Fruit fly (Drosophila melanogaster) whole organism, embryonic: ENCODE data around the gene cnc.

Source experiments
- CG10147 ChIP-seq: fragments of 200-800 bp; sonication (Bioruptor generic); optimal IDR thresholded peaks from 2 replicates; lab custom pipeline; 2019; ENCODE audit warnings: missing biosample characterization, mild to moderate bottlenecking, missing genetic modification characterization, moderate library complexity
- CG10431 ChIP-seq: fragments of 200-800 bp; sonication (Bioruptor generic); optimal IDR thresholded peaks from 3 replicates; lab custom pipeline; 2018; ENCODE audit warnings: missing biosample characterization, mild to moderate bottlenecking, missing genetic modification characterization
- CG12299 ChIP-seq: fragments of 200-800 bp; sonication (Bioruptor generic); optimal IDR thresholded peaks from 2 replicates; lab custom pipeline; 2018; ENCODE audit warnings: missing biosample characterization, mild to moderate bottlenecking, missing genetic modification characterization
- CG12659 ChIP-seq: fragments of 200-800 bp; sonication (Bioruptor generic); optimal IDR thresholded peaks from 3 replicates; lab custom pipeline; 2017; ENCODE audit warnings: mild to moderate bottlenecking, missing biosample characterization, missing genetic modification reagents, missing genetic modification characterization
- CG12744 ChIP-seq: fragments of 200-800 bp; sonication (Bioruptor generic); optimal IDR thresholded peaks from 2 replicates; lab custom pipeline; 2016; ENCODE audit warnings: missing biosample characterization, missing genetic modification characterization
- CG14050 ChIP-seq: fragments of 200-800 bp; sonication (Bioruptor generic); IDR thresholded peaks from 3 replicates; pipeline ENCODE4 v1.3.6; 2022; ENCODE audit warnings: missing biosample characterization, missing genetic modification characterization
- CG15514 ChIP-seq: fragments of 200-800 bp; sonication (Bioruptor generic); optimal IDR thresholded peaks from 3 replicates; lab custom pipeline; 2017; ENCODE audit warnings: missing biosample characterization, missing genetic modification characterization, mild to moderate bottlenecking, moderate library complexity, missing genetic modification reagents
- CG15696 ChIP-seq: fragments of 200-800 bp; sonication (Bioruptor generic); optimal IDR thresholded peaks from 2 replicates; lab custom pipeline; 2019; ENCODE audit warnings: missing biosample characterization, mild to moderate bottlenecking, missing genetic modification characterization, moderate library complexity
- CG16779 ChIP-seq: fragments of 200-800 bp; sonication (Bioruptor generic); IDR thresholded peaks from 2 replicates; pipeline ENCODE4 v1.3.6; 2022; ENCODE audit warnings: missing biosample characterization, missing genetic modification characterization
- CG17186 ChIP-seq: fragments of 200-800 bp; sonication (Bioruptor generic); optimal IDR thresholded peaks from 3 replicates; lab custom pipeline; 2017; ENCODE audit warnings: missing biosample characterization, missing genetic modification reagents, missing genetic modification characterization
- CG30020 ChIP-seq: fragments of 200-800 bp; optimal IDR thresholded peaks from 2 replicates; lab custom pipeline; 2019; ENCODE audit warnings: missing biosample characterization, mild to moderate bottlenecking, missing genetic modification characterization, moderate library complexity
- CG3065 ChIP-seq: fragments of 200-800 bp; sonication (Bioruptor generic); optimal IDR thresholded peaks from 2 replicates; lab custom pipeline; 2016; ENCODE audit warnings: missing biosample characterization, missing genetic modification characterization
- CG31441 ChIP-seq: fragments of 200-800 bp; sonication (Bioruptor generic); IDR thresholded peaks from 2 replicates; pipeline ENCODE4 v1.3.6; 2022; ENCODE audit warnings: missing biosample characterization, missing genetic modification characterization
- CG42726 ChIP-seq: fragments of 200-800 bp; sonication (Bioruptor generic); IDR thresholded peaks from 2 replicates; pipeline ENCODE4 v1.3.6; 2022; ENCODE audit warnings: missing biosample characterization, missing genetic modification characterization; ENCODE audit not compliant: partially characterized antibody
- CG6254 ChIP-seq: fragments of 200-800 bp; sonication (Bioruptor generic); optimal IDR thresholded peaks from 3 replicates; lab custom pipeline; 2017; ENCODE audit warnings: mild to moderate bottlenecking, missing biosample characterization, missing genetic modification reagents, missing genetic modification characterization
- CG6272 ChIP-seq: fragments of 200-800 bp; sonication (Bioruptor generic); IDR thresholded peaks from 2 replicates; pipeline ENCODE4 v1.3.6; 2022; ENCODE audit warnings: missing biosample characterization, missing genetic modification characterization
- CG7745 ChIP-seq: fragments of 200-800 bp; sonication (Bioruptor generic); optimal IDR thresholded peaks from 2 replicates; lab custom pipeline; 2018; ENCODE audit warnings: missing biosample characterization, mild to moderate bottlenecking, missing genetic modification characterization, moderate library complexity
- CG7786 ChIP-seq: fragments of 200-800 bp; sonication (Bioruptor generic); optimal IDR thresholded peaks from 2 replicates; lab custom pipeline; 2016; ENCODE audit warnings: missing biosample characterization, missing genetic modification characterization
- CG8290 ChIP-seq, 3 experiments: fragments of 200-800 bp; sonication (Bioruptor generic); optimal IDR thresholded peaks; 2 replicates each; lab custom pipeline; 2016 to 2019; ENCODE audit warnings: missing biosample characterization in 3 of 3, missing genetic modification characterization in 3 of 3, mild to moderate bottlenecking in 2 of 3, moderate library complexity in 1 of 3
- CG8359 ChIP-seq: fragments of 200-800 bp; sonication (Bioruptor generic); optimal IDR thresholded peaks from 2 replicates; lab custom pipeline; 2017; ENCODE audit warnings: missing biosample characterization, mild to moderate bottlenecking, missing genetic modification characterization, borderline replicate concordance
- CG8388 ChIP-seq: fragments of 200-800 bp; sonication (Bioruptor generic); optimal IDR thresholded peaks from 2 replicates; lab custom pipeline; 2019; ENCODE audit warnings: missing biosample characterization, mild to moderate bottlenecking, missing genetic modification characterization, moderate library complexity
- CG8944 ChIP-seq: fragments of 200-800 bp; sonication (Bioruptor generic); optimal IDR thresholded peaks from 3 replicates; lab custom pipeline; 2016; ENCODE audit warnings: missing biosample characterization, missing genetic modification characterization
- Chrac-16 ChIP-seq: fragments of 200-800 bp; sonication (Bioruptor generic); optimal IDR thresholded peaks from 3 replicates; lab custom pipeline; 2016; ENCODE audit warnings: missing biosample characterization, missing genetic modification characterization
- CkIIα-i1 ChIP-seq: fragments of 200-800 bp; sonication (Bioruptor generic); IDR thresholded peaks from 2 replicates; pipeline ENCODE4 v1.3.6; 2022; ENCODE audit warnings: missing biosample characterization, missing genetic modification characterization
- Drgx ChIP-seq: fragments of 200-800 bp; sonication (Bioruptor generic); IDR thresholded peaks from 2 replicates; pipeline ENCODE4 v1.3.6; 2022; ENCODE audit warnings: missing biosample characterization, missing genetic modification characterization
- Fer2 ChIP-seq: fragments of 200-800 bp; sonication (Bioruptor generic); optimal IDR thresholded peaks from 2 replicates; lab custom pipeline; 2018; ENCODE audit warnings: missing biosample characterization, mild to moderate bottlenecking, missing genetic modification characterization, moderate library complexity
- GATAe ChIP-seq: fragments of 200-800 bp; sonication (Bioruptor generic); conservative IDR thresholded peaks from 2 replicates; pipeline ENCODE4 v1.3.6; 2022; ENCODE audit warnings: missing biosample characterization, missing genetic modification characterization
- HLH4C ChIP-seq: fragments of 200-800 bp; sonication (Bioruptor generic); IDR thresholded peaks from 3 replicates; pipeline ENCODE4 v1.3.6; 2022; ENCODE audit warnings: missing biosample characterization, missing genetic modification characterization; ENCODE audit not compliant: partially characterized antibody
- HmgD ChIP-seq: fragments of 200-800 bp; sonication (Bioruptor generic); optimal IDR thresholded peaks from 3 replicates; lab custom pipeline; 2016; ENCODE audit warnings: missing biosample characterization, missing genetic modification characterization
- MTF-1 ChIP-seq: fragments of 200-800 bp; sonication (Bioruptor generic); optimal IDR thresholded peaks from 2 replicates; lab custom pipeline; 2018; ENCODE audit warnings: missing biosample characterization, mild to moderate bottlenecking, missing genetic modification characterization, borderline replicate concordance
- NC2α ChIP-seq: fragments of 200-800 bp; sonication (Bioruptor generic); optimal IDR thresholded peaks from 2 replicates; lab custom pipeline; 2016; ENCODE audit warnings: missing biosample characterization, missing genetic modification characterization
- Nf-YB ChIP-seq: fragments of 200-800 bp; sonication (Bioruptor generic); optimal IDR thresholded peaks from 3 replicates; lab custom pipeline; 2019; ENCODE audit warnings: missing biosample characterization, mild to moderate bottlenecking, missing genetic modification characterization, moderate library complexity
- Optix ChIP-seq: fragments of 200-800 bp; sonication (Bioruptor generic); IDR thresholded peaks from 3 replicates; pipeline ENCODE4 v1.3.6; 2022; ENCODE audit warnings: missing biosample characterization, missing genetic modification characterization
- Side ChIP-seq: fragments of 200-800 bp; sonication (Bioruptor generic); optimal IDR thresholded peaks from 2 replicates; lab custom pipeline; 2016; ENCODE audit warnings: missing biosample characterization, missing genetic modification characterization
- az2 ChIP-seq: fragments of 200-800 bp; sonication (Bioruptor generic); optimal IDR thresholded peaks from 3 replicates; lab custom pipeline; 2016; ENCODE audit warnings: missing biosample characterization, missing genetic modification characterization
- bcd ChIP-seq: fragments of 200-800 bp; sonication (Bioruptor generic); optimal IDR thresholded peaks from 2 replicates; lab custom pipeline; 2017; ENCODE audit warnings: missing biosample characterization, mild to moderate bottlenecking, missing genetic modification characterization
- croc ChIP-seq: fragments of 200-800 bp; sonication (Bioruptor generic); conservative IDR thresholded peaks from 3 replicates; pipeline ENCODE4 v1.3.6; 2022; ENCODE audit warnings: missing biosample characterization, missing genetic modification characterization
- crol ChIP-seq: fragments of 200-800 bp; sonication (Bioruptor generic); IDR thresholded peaks from 2 replicates; pipeline ENCODE4 v1.3.6; 2022; ENCODE audit warnings: missing biosample characterization, missing genetic modification characterization
- ems ChIP-seq: fragments of 200-800 bp; sonication (Bioruptor generic); optimal IDR thresholded peaks from 3 replicates; lab custom pipeline; 2016; ENCODE audit warnings: missing biosample characterization, missing genetic modification characterization
- ftz-f1 ChIP-seq: fragments of 200-800 bp; sonication (Bioruptor generic); optimal IDR thresholded peaks from 2 replicates; lab custom pipeline; 2016; ENCODE audit warnings: missing biosample characterization, missing genetic modification characterization
- gro ChIP-seq: fragments of 200-800 bp; sonication (Bioruptor generic); optimal IDR thresholded peaks from 2 replicates; lab custom pipeline; 2016; ENCODE audit warnings: missing biosample characterization, missing genetic modification characterization
- hbn ChIP-seq: fragments of 200-800 bp; sonication (Bioruptor generic); IDR thresholded peaks from 2 replicates; pipeline ENCODE4 v1.3.6; 2022; ENCODE audit warnings: missing biosample characterization, missing genetic modification characterization; ENCODE audit not compliant: partially characterized antibody
- ken ChIP-seq: fragments of 200-800 bp; sonication (Bioruptor generic); IDR thresholded peaks from 3 replicates; pipeline ENCODE4 v1.3.6; 2022; ENCODE audit warnings: missing biosample characterization, missing genetic modification characterization
- phol ChIP-seq: fragments of 200-800 bp; sonication (Bioruptor generic); optimal IDR thresholded peaks from 3 replicates; lab custom pipeline; 2018; ENCODE audit warnings: missing biosample characterization, mild to moderate bottlenecking, missing genetic modification characterization, moderate library complexity
- pita ChIP-seq: fragments of 200-800 bp; sonication (Bioruptor generic); optimal IDR thresholded peaks from 2 replicates; lab custom pipeline; 2017; ENCODE audit warnings: missing biosample characterization, mild to moderate bottlenecking, missing genetic modification characterization
- pnt ChIP-seq: fragments of 200-800 bp; sonication (Bioruptor generic); optimal IDR thresholded peaks from 3 replicates; lab custom pipeline; 2016; ENCODE audit warnings: missing biosample characterization, missing genetic modification characterization
- seq ChIP-seq: fragments of 200-800 bp; sonication (Bioruptor generic); IDR thresholded peaks from 2 replicates; pipeline ENCODE4 v1.3.6; 2022; ENCODE audit warnings: missing biosample characterization, missing genetic modification characterization
- sisA ChIP-seq: fragments of 200-800 bp; sonication (Bioruptor generic); IDR thresholded peaks from 2 replicates; pipeline ENCODE4 v1.3.6; 2022; ENCODE audit warnings: missing biosample characterization, missing genetic modification characterization
- tgo ChIP-seq: fragments of 200-800 bp; sonication (Bioruptor generic); IDR thresholded peaks from 3 replicates; pipeline ENCODE4 v1.3.6; 2022; ENCODE audit warnings: missing biosample characterization, missing genetic modification characterization
- zen ChIP-seq: fragments of 200-800 bp; sonication (Bioruptor generic); optimal IDR thresholded peaks from 3 replicates; lab custom pipeline; 2018; ENCODE audit warnings: missing biosample characterization, mild to moderate bottlenecking, missing genetic modification characterization, moderate library complexity

cnc gene

dm6 chr3R:23175376-23175775 lies 51.1 kb downstream of the cnc start (continued):
- TF ChIP-seq sisA (peak; percentile 92), pnt (peak; percentile 85), Chrac-16 (GFP tag; lab: Kevin White, UChicago) (peak; percentile 90), HmgD (peak; percentile 56), CG16779 (GFP tag; lab: Robert Waterston, UW) (peak; percentile 70; the same call in 1 of the 2 replicates), Side (GFP tag; lab: Kevin White, UChicago) (peak; percentile 86), CG8290 (GFP tag; optimal IDR thresholded peaks at IDR 0.05; lab: Kevin White, UChicago) (peak; percentile 69), CG8290 (tag; optimal IDR thresholded peaks at IDR 0.05; lab: Kevin White, UChicago) (peak in 1 of 2 experiments; percentile 93), CG14050 (GFP tag; lab: Robert Waterston, UW) (peak; percentile 85), Nf-YB (GFP tag; lab: Kevin White, UChicago) (peak; percentile 76), hbn (GFP tag; lab: Robert Waterston, UW) (no peak), CG17186 (GFP tag; lab: Kevin White, UChicago) (peak; percentile 40), GATAe (GFP tag; lab: Robert Waterston, UW) (no peak), CG6254 (peak; percentile 81), Fer2 (tag; lab: Kevin White, UChicago) (peak; percentile 39), phol (tag; lab: Kevin White, UChicago) (peak; percentile 95), croc (GFP tag; lab: Robert Waterston, UW) (peak; percentile 86), zen (tag; lab: Kevin White, UChicago) (peak; percentile 81), CG10431 (peak; percentile 52), CG42726 (GFP tag; lab: Robert Waterston, UW) (no peak), Drgx (GFP tag; lab: Robert Waterston, UW) (peak; percentile 89), CG6272 (GFP tag; lab: Robert Waterston, UW) (peak; percentile 85), CG12659 (GFP tag; lab: Kevin White, UChicago) (peak; percentile 81), NC2α (peak; percentile 81), CG30020 (peak; percentile 58), CG15514 (GFP tag; lab: Kevin White, UChicago) (peak; percentile 61), CG10147 (GFP tag; lab: Kevin White, UChicago) (peak; percentile 84), Optix (GFP tag; lab: Robert Waterston, UW) (peak; percentile 48; the same call in 1 of the 3 replicates), CG7786 (GFP tag; lab: Kevin White, UChicago) (peak; percentile 86), ftz-f1 (no peak), seq (GFP tag; lab: Robert Waterston, UW) (peak; percentile 86), CG8359 (GFP tag; lab: Kevin White, UChicago) (peak; percentile 82), CG12744 (GFP tag; lab: Kevin White, UChicago) (peak; percentile 83), bcd (peak; percentile 89), pita (GFP tag; lab: Kevin White, UChicago) (no peak), HLH4C (GFP tag; lab: Robert Waterston, UW) (no peak), CkIIα-i1 (GFP tag; lab: Robert Waterston, UW) (peak; percentile 51; the same call in 1 of the 2 replicates), CG15696 (tag; lab: Kevin White, UChicago) (peak; percentile 85), az2 (GFP tag; lab: Kevin White, UChicago) (peak; percentile 93), crol (GFP tag; lab: Robert Waterston, UW) (peak; percentile 65), CG3065 (GFP tag; lab: Kevin White, UChicago) (peak; percentile 85), CG7745 (tag; lab: Kevin White, UChicago) (no peak), gro (GFP tag; lab: Kevin White, UChicago) (peak; percentile 26), CG8388 (GFP tag; lab: Kevin White, UChicago) (peak; percentile 92), tgo (GFP tag; lab: Robert Waterston, UW) (peak; percentile 93), MTF-1 (GFP tag; lab: Kevin White, UChicago) (peak; percentile 79), CG12299 (tag; lab: Kevin White, UChicago) (peak; percentile 73), CG31441 (GFP tag; lab: Robert Waterston, UW) (peak; percentile 90), ken (GFP tag; lab: Robert Waterston, UW) (peak; percentile 87), CG8944 (GFP tag; lab: Kevin White, UChicago) (peak; percentile 86), ems (peak; percentile 88)
